Fruit fly (Drosophila melanogaster): ENCODE results near the gene Snap24.
A peak's percentile ranks its signal among the peaks of the same experiment; 100 is the strongest.

DNA sequence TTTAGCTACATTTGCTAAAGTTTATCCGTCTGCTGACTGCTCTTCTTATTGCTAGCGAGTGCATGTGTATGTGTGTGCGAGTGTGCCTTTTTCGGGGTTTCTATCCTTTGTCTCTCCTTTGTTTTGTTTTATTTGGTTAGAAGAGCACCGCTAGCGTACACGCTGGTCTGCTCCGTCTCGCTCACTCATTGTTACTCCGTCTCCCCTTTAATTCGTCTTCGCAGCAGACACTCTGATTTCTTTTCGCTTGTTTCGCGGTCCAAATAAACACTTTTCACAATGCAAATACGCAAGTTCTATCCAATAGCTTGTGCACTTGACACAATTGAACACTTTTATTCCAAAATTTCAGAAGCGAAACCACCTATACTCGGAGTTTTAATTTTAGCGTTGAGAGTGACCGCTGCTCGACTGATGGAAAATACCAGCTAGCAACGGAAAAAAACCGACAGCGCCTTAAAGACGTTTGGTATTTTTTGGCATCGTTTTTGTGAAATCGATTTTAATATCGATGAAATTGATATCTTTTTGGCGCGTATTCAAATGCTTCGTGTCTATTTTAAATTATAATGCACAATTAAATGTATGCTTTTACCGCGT lies 46.1 kb upstream of the Snap24 start, which contains the start of gene FBXO11:
- TF ChIP-seq usp (GFP tag; optimal IDR thresholded peaks at IDR 0.05), result no peak
- TF ChIP-seq pan (optimal IDR thresholded peaks at IDR 0.05), result no peak
- peak; percentile 85 for TF ChIP-seq CG8478 (optimal IDR thresholded peaks at IDR 0.05)
- TF ChIP-seq psq (optimal IDR thresholded peaks at IDR 0.05), result peak; percentile 65

All from whole organism.